Worm (Caenorhabditis elegans) whole organism, midembryonic: ENCODE results near the gene T09D3.3.

ENCODE experiments used
- T22C8.4 ChIP-seq: fragments of 200-800 bp; sonication (Bioruptor generic); IDR thresholded peaks from 2 replicates; pipeline ENCODE4 v1.3.6; 2022; ENCODE audit warnings: missing genetic modification characterization, missing compliant biosample characterization
- cog-1 ChIP-seq: sonication (generic microtip); optimal IDR thresholded peaks from 2 replicates; lab custom pipeline; 2016; ENCODE audit warnings: missing genetic modification characterization, missing compliant biosample characterization
- med-1 ChIP-seq: sonication (generic microtip); optimal IDR thresholded peaks from 2 replicates; lab custom pipeline; 2017; ENCODE audit warnings: missing genetic modification characterization, mild to moderate bottlenecking, missing compliant biosample characterization, antibody characterized with exemption, missing genetic modification reagents; ENCODE audit not compliant: insufficient read depth
- tab-1 ChIP-seq: fragments of 200-800 bp; sonication (Bioruptor generic); IDR thresholded peaks from 2 replicates; pipeline ENCODE4 v1.3.6; 2022; ENCODE audit warnings: missing genetic modification characterization, missing compliant biosample characterization
- ztf-29 ChIP-seq: fragments of 200-800 bp; sonication (Bioruptor generic); IDR thresholded peaks from 2 replicates; pipeline ENCODE4 v1.3.6; 2022; ENCODE audit warnings: missing genetic modification reagents, missing genetic modification characterization, missing compliant biosample characterization

DNA sequence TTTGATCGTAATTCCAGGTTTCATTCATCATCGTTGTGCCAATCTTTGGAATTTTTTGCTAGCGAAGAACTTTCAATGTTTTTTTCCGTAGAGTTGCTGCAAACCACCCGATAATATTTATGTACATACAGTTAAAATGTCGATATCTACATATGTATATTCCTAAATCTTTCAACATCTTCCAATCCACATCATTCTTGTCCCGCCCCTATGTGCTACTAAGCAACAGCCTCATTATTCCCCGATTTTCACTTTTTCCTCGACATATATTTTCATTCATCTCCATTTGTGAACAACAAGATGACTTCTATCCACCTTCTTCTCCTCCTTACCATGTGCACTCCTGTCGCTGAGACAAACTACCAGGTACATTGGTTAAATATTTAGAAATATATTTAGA, 22.7 kb upstream of the T09D3.3 start, which contains the start of gene C35A11.3:
- TF ChIP-seq T22C8.4 (GFP tag; lab: Robert Waterston, UW) (no peak), tab-1 (GFP tag; lab: Robert Waterston, UW) (no peak), ztf-29 (GFP tag; lab: Robert Waterston, UW) (no peak), cog-1 (no peak), med-1 (GFP tag; lab: Kevin White, UChicago) (no peak)
